Fruit fly (Drosophila melanogaster) whole organism, prepupa: Measurements from ENCODE around the gene RhoGDI.

ENCODE experiments used
- CG10631 ChIP-seq: fragments of 200-800 bp; sonication (Bioruptor generic); optimal IDR thresholded peaks from 2 replicates; lab custom pipeline; 2016; ENCODE audit warnings: missing biosample characterization, missing genetic modification characterization
- CG11294 ChIP-seq: fragments of 200-800 bp; sonication (Bioruptor generic); IDR thresholded peaks from 2 replicates; pipeline ENCODE4 v1.3.6; 2022; ENCODE audit warnings: missing biosample characterization, missing genetic modification characterization
- CG1621 ChIP-seq: fragments of 200-800 bp; sonication (Bioruptor generic); optimal IDR thresholded peaks from 3 replicates; lab custom pipeline; 2018; ENCODE audit warnings: missing biosample characterization, mild to moderate bottlenecking, missing genetic modification characterization
- CG16779 ChIP-seq: fragments of 200-800 bp; sonication (Bioruptor generic); optimal IDR thresholded peaks from 3 replicates; lab custom pipeline; 2017; ENCODE audit warnings: missing biosample characterization, mild to moderate bottlenecking, missing genetic modification characterization
- CG3032 ChIP-seq: fragments of 200-800 bp; optimal IDR thresholded peaks from 2 replicates; lab custom pipeline; 2019; ENCODE audit warnings: missing biosample characterization, mild to moderate bottlenecking, missing genetic modification characterization, moderate library complexity
- CG32006 ChIP-seq: fragments of 200-800 bp; sonication (Bioruptor generic); optimal IDR thresholded peaks from 3 replicates; lab custom pipeline; 2017; ENCODE audit warnings: missing biosample characterization, mild to moderate bottlenecking, missing genetic modification characterization
- CG3919 ChIP-seq: fragments of 200-800 bp; sonication (Bioruptor generic); optimal IDR thresholded peaks from 3 replicates; lab custom pipeline; 2016; ENCODE audit warnings: missing biosample characterization, missing genetic modification characterization
- CG6163 ChIP-seq: fragments of 200-800 bp; sonication (Bioruptor generic); IDR thresholded peaks from 3 replicates; pipeline ENCODE4 v1.3.6; 2022; ENCODE audit warnings: missing biosample characterization, missing genetic modification characterization
- CG6854 ChIP-seq: fragments of 200-800 bp; sonication (Bioruptor generic); optimal IDR thresholded peaks from 2 replicates; lab custom pipeline; 2017; ENCODE audit warnings: missing biosample characterization, mild to moderate bottlenecking, missing genetic modification characterization
- CG7368 ChIP-seq: fragments of 200-800 bp; sonication (Bioruptor generic); optimal IDR thresholded peaks from 3 replicates; lab custom pipeline; 2016; ENCODE audit warnings: missing biosample characterization, missing genetic modification characterization
- CG8119 ChIP-seq: fragments of 200-800 bp; sonication (Bioruptor generic); IDR thresholded peaks from 3 replicates; pipeline ENCODE4 v1.3.6; 2022; ENCODE audit warnings: missing biosample characterization, missing genetic modification characterization
- CG8319 ChIP-seq: fragments of 200-800 bp; sonication (Bioruptor generic); optimal IDR thresholded peaks from 3 replicates; lab custom pipeline; 2016; ENCODE audit warnings: missing biosample characterization, missing genetic modification characterization
- CG8632 ChIP-seq: fragments of 200-800 bp; sonication (Bioruptor generic); optimal IDR thresholded peaks from 3 replicates; lab custom pipeline; 2016; ENCODE audit warnings: missing biosample characterization, missing genetic modification characterization
- Eip75B ChIP-seq: fragments of 200-800 bp; sonication (Bioruptor generic); optimal IDR thresholded peaks from 3 replicates; lab custom pipeline; 2016; ENCODE audit warnings: missing biosample characterization, missing genetic modification characterization
- Eip78C ChIP-seq: fragments of 200-800 bp; sonication (Bioruptor generic); peaks from one replicate; lab custom pipeline; 2016; ENCODE audit warnings: missing biosample characterization, missing genetic modification characterization
- Eip93F ChIP-seq: fragments of 200-800 bp; sonication (Bioruptor generic); optimal IDR thresholded peaks from 2 replicates; lab custom pipeline; 2016; ENCODE audit warnings: missing biosample characterization, mild to moderate bottlenecking, missing genetic modification characterization
- Gug ChIP-seq: fragments of 200-800 bp; sonication (Bioruptor generic); IDR thresholded peaks from 2 replicates; pipeline ENCODE4 v1.3.6; 2022; ENCODE audit warnings: missing biosample characterization, missing genetic modification characterization
- Hr38 ChIP-seq: sonication (Bioruptor generic); optimal IDR thresholded peaks from 2 replicates; lab custom pipeline; 2016; ENCODE audit warnings: missing biosample characterization, missing genetic modification characterization
- Hr39 ChIP-seq: fragments of 200-800 bp; sonication (Bioruptor generic); optimal IDR thresholded peaks from 2 replicates; lab custom pipeline; 2016; ENCODE audit warnings: missing biosample characterization, missing genetic modification characterization
- Lpt ChIP-seq: fragments of 200-800 bp; sonication (Bioruptor generic); optimal IDR thresholded peaks from 3 replicates; lab custom pipeline; 2016; ENCODE audit warnings: missing biosample characterization, missing genetic modification characterization
- Met ChIP-seq: fragments of 200-800 bp; sonication (Bioruptor generic); optimal IDR thresholded peaks from 3 replicates; lab custom pipeline; 2016; ENCODE audit warnings: missing biosample characterization, missing genetic modification characterization
- Smox ChIP-seq: fragments of 200-800 bp; sonication (Bioruptor generic); optimal IDR thresholded peaks from 3 replicates; lab custom pipeline; 2016; ENCODE audit warnings: missing biosample characterization, missing genetic modification characterization
- Sox102F ChIP-seq: fragments of 200-800 bp; sonication (Bioruptor generic); optimal IDR thresholded peaks from 2 replicates; lab custom pipeline; 2016; ENCODE audit warnings: missing biosample characterization, mild to moderate bottlenecking, missing genetic modification characterization
- Sox15 ChIP-seq: fragments of 200-800 bp; sonication (Bioruptor generic); optimal IDR thresholded peaks from 3 replicates; lab custom pipeline; 2016; ENCODE audit warnings: missing biosample characterization, missing genetic modification characterization
- achi ChIP-seq: fragments of 200-800 bp; sonication (Bioruptor generic); optimal IDR thresholded peaks from 3 replicates; lab custom pipeline; 2016; ENCODE audit warnings: missing biosample characterization, missing genetic modification characterization
- acj6 ChIP-seq: fragments of 200-800 bp; sonication (Bioruptor generic); optimal IDR thresholded peaks from 3 replicates; lab custom pipeline; 2016; ENCODE audit warnings: missing biosample characterization, missing genetic modification characterization
- cyc ChIP-seq: fragments of 200-800 bp; sonication (Bioruptor generic); optimal IDR thresholded peaks from 3 replicates; lab custom pipeline; 2016; ENCODE audit warnings: missing biosample characterization, missing genetic modification characterization
- dac ChIP-seq: fragments of 200-800 bp; sonication (Bioruptor generic); optimal IDR thresholded peaks from 2 replicates; lab custom pipeline; 2017; ENCODE audit warnings: missing biosample characterization, mild to moderate bottlenecking, missing genetic modification characterization
- dsx ChIP-seq: fragments of 200-800 bp; optimal IDR thresholded peaks from 3 replicates; lab custom pipeline; 2019; ENCODE audit warnings: missing biosample characterization, mild to moderate bottlenecking, missing genetic modification characterization, moderate library complexity; ENCODE audit not compliant: poor library complexity, severe bottlenecking
- eg ChIP-seq: fragments of 200-800 bp; sonication (Bioruptor generic); IDR thresholded peaks from 3 replicates; pipeline ENCODE4 v1.3.6; 2022; ENCODE audit warnings: missing biosample characterization, missing genetic modification characterization
- esn ChIP-seq: fragments of 200-800 bp; sonication (Bioruptor generic); optimal IDR thresholded peaks from 2 replicates; lab custom pipeline; 2016; ENCODE audit warnings: missing biosample characterization, mild to moderate bottlenecking, missing genetic modification characterization, moderate library complexity
- fd85E ChIP-seq: fragments of 200-800 bp; sonication (Bioruptor generic); optimal IDR thresholded peaks from 3 replicates; lab custom pipeline; 2016; ENCODE audit warnings: missing biosample characterization, missing genetic modification characterization
- fkh ChIP-seq: fragments of 200-800 bp; sonication (Bioruptor generic); optimal IDR thresholded peaks from 3 replicates; lab custom pipeline; 2017; ENCODE audit warnings: missing biosample characterization, mild to moderate bottlenecking, missing genetic modification characterization, moderate library complexity
- ss ChIP-seq, 2 experiments: fragments of 200-800 bp; sonication (Bioruptor generic); optimal IDR thresholded peaks; 2 replicates in 1 of 2; 3 replicates in 1 of 2; lab custom pipeline; 2017 to 2018; ENCODE audit warnings: mild to moderate bottlenecking in 2 of 2, missing biosample characterization in 2 of 2, missing genetic modification characterization in 2 of 2, moderate library complexity in 1 of 2
- svp ChIP-seq: fragments of 200-800 bp; sonication (Bioruptor generic); peaks from one replicate; lab custom pipeline; 2016; ENCODE audit warnings: missing biosample characterization, missing genetic modification characterization
- topi ChIP-seq: fragments of 200-800 bp; sonication (Bioruptor generic); optimal IDR thresholded peaks from 3 replicates; lab custom pipeline; 2016; ENCODE audit warnings: missing biosample characterization, missing genetic modification characterization
- vri ChIP-seq: fragments of 200-800 bp; sonication (Bioruptor generic); optimal IDR thresholded peaks from 3 replicates; lab custom pipeline; 2016; ENCODE audit warnings: missing biosample characterization, mild to moderate bottlenecking, missing genetic modification characterization

RhoGDI gene

dm6 chr3L:19902560-19903399, 25.8 kb upstream of the RhoGDI start (continued):
- TF ChIP-seq CG7368 (GFP tag; lab: Kevin White, UChicago) (peak; percentile 96), svp (GFP tag; lab: Kevin White, UChicago) (peak; percentile 100), cyc (GFP tag; lab: Kevin White, UChicago) (peak; percentile 99), Lpt (GFP tag; lab: Kevin White, UChicago) (peak; percentile 96), CG8632 (GFP tag; lab: Kevin White, UChicago) (peak; percentile 98), CG8319 (GFP tag; lab: Kevin White, UChicago) (peak; percentile 98), CG3919 (GFP tag; lab: Kevin White, UChicago) (peak; percentile 99), esn (GFP tag; lab: Kevin White, UChicago) (peak; percentile 99), eg (GFP tag; lab: Robert Waterston, UW) (peak; percentile 97), fd85E (GFP tag; lab: Kevin White, UChicago) (peak; percentile 92), Gug (GFP tag; lab: Robert Waterston, UW) (peak; percentile 93), Smox (GFP tag; lab: Kevin White, UChicago) (peak; percentile 98), CG32006 (GFP tag; lab: Kevin White, UChicago) (peak; percentile 98), topi (peak; percentile 99), ss (GFP tag; optimal IDR thresholded peaks at IDR 0.05; lab: Kevin White, UChicago) (peak; percentile 97 to 98), Hr39 (peak; percentile 99), Hr38 (GFP tag; lab: Kevin White, UChicago) (peak; percentile 68), CG6854 (GFP tag; lab: Kevin White, UChicago) (peak; percentile 97), Sox15 (GFP tag; lab: Kevin White, UChicago) (peak; percentile 98), CG10631 (GFP tag; lab: Kevin White, UChicago) (peak; percentile 98), CG11294 (GFP tag; lab: Robert Waterston, UW) (peak; percentile 93), Eip78C (GFP tag; lab: Kevin White, UChicago) (peak; percentile 100), CG6163 (peak; percentile 98), Met (peak; percentile 99), Eip93F (GFP tag; lab: Kevin White, UChicago) (peak; percentile 98), Eip75B (peak; percentile 97), vri (GFP tag; lab: Kevin White, UChicago) (peak; percentile 98), acj6 (peak; percentile 99), Sox102F (GFP tag; lab: Kevin White, UChicago) (peak; percentile 99), CG1621 (peak; percentile 98), dac (peak; percentile 95)

DNA sequence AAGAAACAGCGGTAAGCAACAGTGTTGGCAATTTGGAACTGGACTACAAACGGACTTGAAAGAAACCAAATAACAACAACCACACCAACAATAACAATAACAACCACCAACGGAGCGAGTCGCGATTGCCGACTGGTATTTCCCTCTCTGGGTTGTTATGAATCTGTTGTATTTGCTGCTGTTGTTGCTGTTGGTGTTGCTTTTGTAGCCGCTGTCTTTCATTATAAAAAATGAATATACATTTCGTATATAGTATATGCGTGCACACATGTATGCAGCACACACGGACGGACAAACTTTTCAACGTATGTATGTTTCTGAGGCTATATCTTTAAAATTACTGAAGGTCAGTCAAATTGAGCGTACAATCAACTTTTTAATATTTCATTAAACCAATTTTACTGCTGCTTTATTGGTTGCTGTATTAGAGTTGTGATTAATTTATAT, 25.1 kb upstream of the RhoGDI start:
- TF ChIP-seq vri (GFP tag; lab: Kevin White, UChicago) (peak; percentile 47), CG3032 (tag; lab: Kevin White, UChicago) (no peak)

DNA sequence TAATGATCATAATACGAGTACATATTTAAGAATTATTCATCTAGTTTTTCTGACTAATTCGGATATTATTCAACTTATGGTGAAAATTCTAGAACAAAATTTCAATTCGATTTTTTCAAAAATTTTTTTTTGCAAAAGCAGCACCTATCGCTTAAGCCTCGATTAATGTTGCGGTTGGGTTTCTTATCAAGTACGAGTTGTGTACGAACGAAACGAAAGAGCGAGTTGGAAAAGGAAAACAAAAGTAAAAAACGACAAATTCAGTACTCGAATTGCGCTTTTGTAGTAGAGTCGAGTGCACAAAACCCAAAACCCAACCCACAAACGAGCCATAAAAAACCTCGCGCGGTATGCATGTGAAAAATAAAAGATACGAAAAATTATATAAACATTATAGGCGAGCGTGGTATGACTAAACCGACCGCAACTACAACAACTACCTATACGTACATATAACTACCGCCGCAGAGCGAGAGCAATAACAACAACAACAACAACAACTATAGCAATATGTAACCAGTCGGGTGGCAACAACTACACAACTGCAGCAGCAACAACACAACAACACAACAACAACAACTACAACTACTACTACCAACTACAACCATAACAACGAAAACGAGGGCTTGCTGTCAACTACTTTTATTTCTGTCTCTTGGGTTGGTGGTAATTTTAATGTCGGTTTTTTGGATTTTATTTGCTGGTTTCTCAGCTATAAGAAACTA, 24.0 kb upstream of the RhoGDI start:
- TF ChIP-seq dsx (peak; percentile 2), ss (GFP tag; optimal IDR thresholded peaks at IDR 0.05; lab: Kevin White, UChicago) (peak; percentile 19 to 29), fkh (GFP tag; lab: Kevin White, UChicago) (peak; percentile 20), achi (GFP tag; lab: Kevin White, UChicago) (no peak), Eip78C (GFP tag; lab: Kevin White, UChicago) (peak; percentile 14), CG8119 (GFP tag; lab: Robert Waterston, UW) (peak; percentile 45; the same call in 1 of the 3 replicates), Hr39 (no peak), CG16779 (tag; lab: Kevin White, UChicago) (peak; percentile 1), esn (GFP tag; lab: Kevin White, UChicago) (no peak)
